Fruit fly (Drosophila melanogaster): Measurements from ENCODE around the gene CG13643.

The CG13643 gene

dm6 chr3R:24889303-24889892 lies 16.4 kb downstream of the CG13643 start (continued):
- TF ChIP-seq Elba2 (GFP tag; optimal IDR thresholded peaks at IDR 0.05) (no peak), CG33557 (GFP tag; optimal IDR thresholded peaks at IDR 0.05) (no peak), inv (GFP tag; IDR thresholded peaks at IDR 0.05; ENCODE audit: partially characterized antibody) (no peak), CG5180 (GFP tag; optimal IDR thresholded peaks at IDR 0.05) (no peak), CG31365 (tag; optimal IDR thresholded peaks at IDR 0.05) (no peak), sd (tag; optimal IDR thresholded peaks at IDR 0.05) (peak; percentile 96), CG15601 (tag; optimal IDR thresholded peaks at IDR 0.05) (no peak), abd-A (tag; optimal IDR thresholded peaks at IDR 0.05) (peak; percentile 30), Mes4 (GFP tag; optimal IDR thresholded peaks at IDR 0.05) (no peak), NFAT (GFP tag; IDR thresholded peaks at IDR 0.05) (no peak), tna (GFP tag; IDR thresholded peaks at IDR 0.05; ENCODE audit: partially characterized antibody) (no peak), Myb (GFP tag; optimal IDR thresholded peaks at IDR 0.05) (no peak), Dbx (GFP tag; IDR thresholded peaks at IDR 0.05) (no peak), CkIIα-i1 (GFP tag; IDR thresholded peaks at IDR 0.05) (no peak), Hmx (GFP tag; optimal IDR thresholded peaks at IDR 0.05) (no peak), CG32532 (GFP tag; IDR thresholded peaks at IDR 0.05) (no peak), H2.0 (GFP tag; IDR thresholded peaks at IDR 0.05) (no peak), dm (GFP tag; optimal IDR thresholded peaks at IDR 0.05) (no peak), Antp (GFP tag; optimal IDR thresholded peaks at IDR 0.05) (no peak), fd102C (GFP tag; optimal IDR thresholded peaks at IDR 0.05) (no peak), CG30431 (GFP tag; optimal IDR thresholded peaks at IDR 0.05) (no peak), CG8281 (tag; optimal IDR thresholded peaks at IDR 0.05) (peak; percentile 49), Asciz (GFP tag; optimal IDR thresholded peaks at IDR 0.05) (no peak), schlank (tag; optimal IDR thresholded peaks at IDR 0.05) (no peak), Pdp1 (GFP tag; optimal IDR thresholded peaks at IDR 0.05) (peak in 1 of 2 experiments; percentile 20), kni (GFP tag; optimal IDR thresholded peaks at IDR 0.05) (peak; percentile 29), NC2α (GFP tag; optimal IDR thresholded peaks at IDR 0.05) (no peak), mld (GFP tag; IDR thresholded peaks at IDR 0.05; ENCODE audit: partially characterized antibody) (no peak), Hr78 (GFP tag; optimal IDR thresholded peaks at IDR 0.05) (no peak), vfl (GFP tag; optimal IDR thresholded peaks at IDR 0.05) (no peak), CoRest (tag; optimal IDR thresholded peaks at IDR 0.05) (no peak), CG3838 (GFP tag; optimal IDR thresholded peaks at IDR 0.05) (no peak), CG2199 (GFP tag; IDR thresholded peaks at IDR 0.05) (no peak), Dip2 (GFP tag; IDR thresholded peaks at IDR 0.05) (no peak), chinmo (GFP tag; IDR thresholded peaks at IDR 0.05; ENCODE audit: partially characterized antibody) (0 out of 4 replicates have a peak, but pooled peaks have one; percentile 70), dmrt99B (tag; optimal IDR thresholded peaks at IDR 0.05) (no peak), B-H2 (GFP tag; optimal IDR thresholded peaks at IDR 0.05) (no peak), CG4282 (GFP tag; optimal IDR thresholded peaks at IDR 0.05) (no peak), Oaz (GFP tag; IDR thresholded peaks at IDR 0.05) (no peak), CG1529 (GFP tag; optimal IDR thresholded peaks at IDR 0.05) (no peak), az2 (GFP tag; optimal IDR thresholded peaks at IDR 0.05) (no peak), CG4360 (GFP tag; IDR thresholded peaks at IDR 0.05) (no peak), CG10543 (GFP tag; optimal IDR thresholded peaks at IDR 0.05) (peak; percentile 17), CG30403 (GFP tag; optimal IDR thresholded peaks at IDR 0.05) (no peak), CG12659 (GFP tag; optimal IDR thresholded peaks at IDR 0.05) (no peak), kah (GFP tag; optimal IDR thresholded peaks at IDR 0.05) (no peak), wor (GFP tag; IDR thresholded peaks at IDR 0.05) (no peak), CG11247 (GFP tag; IDR thresholded peaks at IDR 0.05) (no peak), CG31441 (GFP tag; IDR thresholded peaks at IDR 0.05) (no peak), CG15514 (GFP tag; optimal IDR thresholded peaks at IDR 0.05) (no peak)
